Worm (Caenorhabditis elegans): ENCODE results near the gene D1005.10.
A peak's percentile ranks its signal among the peaks of the same experiment; 100 is the strongest.

The D1005.10 gene

ce11 chrX:1527338-1527737 lies 41.4 kb upstream of the D1005.10 start:
- TF ChIP-seq nhr-76 (tag; optimal IDR thresholded peaks at IDR 0.05), result no peak
- TF ChIP-seq lsy-2 (tag; optimal IDR thresholded peaks at IDR 0.05), result peak in 1 of 2 experiments; percentile 35
- TF ChIP-seq rnt-1 (tag; optimal IDR thresholded peaks at IDR 0.05), result peak; percentile 24
- TF ChIP-seq nhr-20 (tag; optimal IDR thresholded peaks at IDR 0.05), result peak; percentile 76
- TF ChIP-seq mab-9 (GFP tag; IDR thresholded peaks at IDR 0.05), result 0 out of 2 replicates have a peak, but pooled peaks have one; percentile 8
- peak; percentile 54 for TF ChIP-seq nhr-71 (tag; optimal IDR thresholded peaks at IDR 0.05)
- TF ChIP-seq fkh-4 (tag; optimal IDR thresholded peaks at IDR 0.05; ENCODE audit: borderline replicate concordance), result no peak
- TF ChIP-seq elt-3 (tag; optimal IDR thresholded peaks at IDR 0.05), result peak in 2 of 6 experiments; percentile 38 to 56
- TF ChIP-seq mep-1 (tag; optimal IDR thresholded peaks at IDR 0.05), result peak; percentile 70
- TF ChIP-seq dpl-1 (GFP tag; optimal IDR thresholded peaks at IDR 0.05), result no peak
- peak; percentile 10 for TF ChIP-seq pag-3 (tag; optimal IDR thresholded peaks at IDR 0.05; ENCODE audit: borderline replicate concordance, insufficient read depth)
- TF ChIP-seq ceh-82 (tag; optimal IDR thresholded peaks at IDR 0.05), result peak in 1 of 3 experiments; percentile 10
- TF ChIP-seq isw-1 (GFP tag; IDR thresholded peaks at IDR 0.05), result no peak
- peak; percentile 16 for TF ChIP-seq C16A3.4 (tag; optimal IDR thresholded peaks at IDR 0.05)
- peak; percentile 81 for TF ChIP-seq snu-23 (GFP tag; optimal IDR thresholded peaks at IDR 0.05)
- peak; percentile 76 for TF ChIP-seq lin-14 (GFP tag; optimal IDR thresholded peaks at IDR 0.05)
- TF ChIP-seq skn-1 (tag; optimal IDR thresholded peaks at IDR 0.05), result peak; percentile 70
- no peak for TF ChIP-seq xbp-1 (tag; optimal IDR thresholded peaks at IDR 0.05)
- TF ChIP-seq nhr-90 (tag; optimal IDR thresholded peaks at IDR 0.05; ENCODE audit: poor library complexity), result peak; percentile 53
- no peak for TF ChIP-seq efl-1 (optimal IDR thresholded peaks at IDR 0.05)
- TF ChIP-seq efl-1 (GFP tag; optimal IDR thresholded peaks at IDR 0.05 in 1 of 2), result peak in 1 of 2 experiments; percentile 76
- TF ChIP-seq blmp-1 (tag; optimal IDR thresholded peaks at IDR 0.05), result peak; percentile 69
- peak in 1 of 2 experiments; percentile 45 for TF ChIP-seq lin-35 (GFP tag; optimal IDR thresholded peaks at IDR 0.05)
- TF ChIP-seq fkh-8 (tag; optimal IDR thresholded peaks at IDR 0.05), result no peak
- no peak for TF ChIP-seq nhr-12 (tag; optimal IDR thresholded peaks at IDR 0.05)
- TF ChIP-seq mdl-1 (tag; optimal IDR thresholded peaks at IDR 0.05), result peak in 1 of 2 experiments; percentile 48
- peak; percentile 35 for TF ChIP-seq nhr-47 (tag; optimal IDR thresholded peaks at IDR 0.05)
- TF ChIP-seq nhr-85 (tag), result peak; percentile 91

DNA sequence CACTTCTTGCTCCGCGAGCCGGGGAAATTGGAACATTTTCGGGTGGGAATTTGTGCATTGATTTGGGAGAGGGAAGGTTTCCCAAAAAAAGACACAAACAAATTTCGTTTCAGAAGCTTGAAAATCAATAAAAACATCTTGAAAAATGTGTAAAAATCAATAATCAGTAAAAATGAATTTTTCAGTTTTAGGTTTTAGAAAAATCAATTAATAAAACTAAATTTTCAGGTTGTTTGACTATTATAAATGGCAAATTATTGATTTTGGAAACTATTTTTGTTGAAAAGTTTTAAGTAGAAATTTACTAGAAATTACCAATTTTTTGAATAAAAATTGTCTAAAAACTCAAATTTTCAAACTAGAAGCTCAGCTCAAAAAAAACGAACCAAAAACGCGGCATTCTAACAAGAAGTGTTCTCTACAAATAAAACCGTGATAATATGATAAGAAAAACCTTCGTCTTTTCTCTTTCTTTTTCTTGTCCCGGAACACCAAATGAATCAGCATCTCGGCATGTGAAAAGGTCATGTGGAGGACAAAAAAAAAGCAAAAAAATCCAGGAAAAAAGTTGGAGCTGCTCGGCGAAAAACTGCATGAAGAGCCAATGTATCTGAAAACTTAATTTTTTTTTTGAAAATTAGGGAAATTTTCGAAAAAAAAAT lies 39.7 kb upstream of the D1005.10 start:
- no peak for TF ChIP-seq mef-2 (tag; optimal IDR thresholded peaks at IDR 0.05)
- no peak for TF ChIP-seq mab-9 (GFP tag; IDR thresholded peaks at IDR 0.05)
- no peak for TF ChIP-seq nhr-85 (tag)
- no peak for TF ChIP-seq lin-15B (tag; optimal IDR thresholded peaks at IDR 0.05)
- TF ChIP-seq pqm-1 (tag; optimal IDR thresholded peaks at IDR 0.05), result no peak
- no peak for TF ChIP-seq ztf-4 (tag; optimal IDR thresholded peaks at IDR 0.05)
- TF ChIP-seq blmp-1 (tag; optimal IDR thresholded peaks at IDR 0.05), result peak; percentile 5
- TF ChIP-seq ceh-8 (GFP tag; optimal IDR thresholded peaks at IDR 0.05), result no peak

ce11 chrX:1524559-1524958 lies 38.6 kb upstream of the D1005.10 start:
- TF ChIP-seq nhr-19 (GFP tag; conservative IDR thresholded peaks at IDR 0.05) (0 out of 2 replicates have a peak, but pooled peaks have one; percentile 13), zip-4 (GFP tag; optimal IDR thresholded peaks at IDR 0.05) (no peak), rnt-1 (tag; optimal IDR thresholded peaks at IDR 0.05) (peak; percentile 70), hlh-17 (GFP tag; optimal IDR thresholded peaks at IDR 0.05; ENCODE audit: borderline replicate concordance) (no peak), lin-39 (tag; optimal IDR thresholded peaks at IDR 0.05) (no peak), ama-1 (optimal IDR thresholded peaks at IDR 0.05) (no peak), dsc-1 (tag; optimal IDR thresholded peaks at IDR 0.05) (peak; percentile 80), fkh-10 (GFP tag; optimal IDR thresholded peaks at IDR 0.05) (no peak), ceh-82 (tag; optimal IDR thresholded peaks at IDR 0.05) (peak; percentile 1 to 38 (median 8)), lin-15B (tag; optimal IDR thresholded peaks at IDR 0.05) (no peak), lsy-2 (tag; optimal IDR thresholded peaks at IDR 0.05) (peak; percentile 30 to 31), vab-15 (tag; optimal IDR thresholded peaks at IDR 0.05) (no peak), blmp-1 (tag; optimal IDR thresholded peaks at IDR 0.05) (peak; percentile 55), aha-1 (tag; optimal IDR thresholded peaks at IDR 0.05) (no peak), mdl-1 (tag; optimal IDR thresholded peaks at IDR 0.05) (peak in 1 of 2 experiments; percentile 5), unc-30 (tag; optimal IDR thresholded peaks at IDR 0.05) (no peak), nhr-20 (tag; optimal IDR thresholded peaks at IDR 0.05) (peak; percentile 38), C34B4.2 (tag; optimal IDR thresholded peaks at IDR 0.05) (no peak), nhr-28 (tag; optimal IDR thresholded peaks at IDR 0.05) (no peak), fos-1 (tag; optimal IDR thresholded peaks at IDR 0.05) (peak; percentile 8), unc-86 (tag; optimal IDR thresholded peaks at IDR 0.05) (peak; percentile 32), dpl-1 (GFP tag; optimal IDR thresholded peaks at IDR 0.05) (no peak), nhr-71 (tag; optimal IDR thresholded peaks at IDR 0.05) (peak; percentile 63), ceh-88 (GFP tag; IDR thresholded peaks at IDR 0.05) (no peak)
